Fruit fly (Drosophila melanogaster) whole organism, prepupa: ENCODE data around the gene CG46270.
A peak's percentile ranks its signal among the peaks of the same experiment; 100 is the strongest.

Experiments
- CG10631 ChIP-seq: fragments of 200-800 bp; sonication (Bioruptor generic); optimal IDR thresholded peaks from 2 replicates; lab custom pipeline; 2016; ENCODE audit warnings: missing biosample characterization, missing genetic modification characterization
- CG10669 ChIP-seq: fragments of 200-800 bp; sonication (Bioruptor generic); optimal IDR thresholded peaks from 3 replicates; lab custom pipeline; 2018; ENCODE audit warnings: missing biosample characterization, mild to moderate bottlenecking, missing genetic modification characterization, moderate library complexity
- CG11294 ChIP-seq: fragments of 200-800 bp; sonication (Bioruptor generic); IDR thresholded peaks from 2 replicates; pipeline ENCODE4 v1.3.6; 2022; ENCODE audit warnings: missing biosample characterization, missing genetic modification characterization
- CG11902 ChIP-seq: fragments of 200-800 bp; sonication (Bioruptor generic); optimal IDR thresholded peaks from 3 replicates; lab custom pipeline; 2016; ENCODE audit warnings: missing biosample characterization, missing genetic modification characterization
- CG15336 ChIP-seq: fragments of 200-800 bp; sonication (Bioruptor generic); IDR thresholded peaks from 2 replicates; pipeline ENCODE4 v1.3.6; 2022; ENCODE audit warnings: missing biosample characterization, missing genetic modification characterization
- CG1621 ChIP-seq: fragments of 200-800 bp; sonication (Bioruptor generic); optimal IDR thresholded peaks from 3 replicates; lab custom pipeline; 2018; ENCODE audit warnings: missing biosample characterization, mild to moderate bottlenecking, missing genetic modification characterization
- CG16779 ChIP-seq: fragments of 200-800 bp; sonication (Bioruptor generic); optimal IDR thresholded peaks from 3 replicates; lab custom pipeline; 2017; ENCODE audit warnings: missing biosample characterization, mild to moderate bottlenecking, missing genetic modification characterization
- CG34406 ChIP-seq: fragments of 200-800 bp; sonication (Bioruptor generic); optimal IDR thresholded peaks from 3 replicates; lab custom pipeline; 2016; ENCODE audit warnings: missing biosample characterization, missing genetic modification characterization
- CG3919 ChIP-seq: fragments of 200-800 bp; sonication (Bioruptor generic); optimal IDR thresholded peaks from 3 replicates; lab custom pipeline; 2016; ENCODE audit warnings: missing biosample characterization, missing genetic modification characterization
- CG4318 ChIP-seq: fragments of 200-800 bp; sonication (Bioruptor generic); optimal IDR thresholded peaks from 3 replicates; lab custom pipeline; 2017; ENCODE audit warnings: missing biosample characterization, mild to moderate bottlenecking, missing genetic modification characterization
- CG6163 ChIP-seq: fragments of 200-800 bp; sonication (Bioruptor generic); IDR thresholded peaks from 3 replicates; pipeline ENCODE4 v1.3.6; 2022; ENCODE audit warnings: missing biosample characterization, missing genetic modification characterization
- CG6276 ChIP-seq: fragments of 200-800 bp; sonication (Bioruptor generic); optimal IDR thresholded peaks from 2 replicates; lab custom pipeline; 2017; ENCODE audit warnings: missing biosample characterization, mild to moderate bottlenecking, missing genetic modification characterization
- CG6792 ChIP-seq: fragments of 200-800 bp; sonication (Bioruptor generic); optimal IDR thresholded peaks from 3 replicates; lab custom pipeline; 2016; ENCODE audit warnings: missing biosample characterization, missing genetic modification characterization
- CG6854 ChIP-seq: fragments of 200-800 bp; sonication (Bioruptor generic); optimal IDR thresholded peaks from 2 replicates; lab custom pipeline; 2017; ENCODE audit warnings: missing biosample characterization, mild to moderate bottlenecking, missing genetic modification characterization
- CG8119 ChIP-seq: fragments of 200-800 bp; sonication (Bioruptor generic); IDR thresholded peaks from 3 replicates; pipeline ENCODE4 v1.3.6; 2022; ENCODE audit warnings: missing biosample characterization, missing genetic modification characterization
- CG8319 ChIP-seq: fragments of 200-800 bp; sonication (Bioruptor generic); optimal IDR thresholded peaks from 3 replicates; lab custom pipeline; 2016; ENCODE audit warnings: missing biosample characterization, missing genetic modification characterization
- CG8632 ChIP-seq: fragments of 200-800 bp; sonication (Bioruptor generic); optimal IDR thresholded peaks from 3 replicates; lab custom pipeline; 2016; ENCODE audit warnings: missing biosample characterization, missing genetic modification characterization
- CG9139 ChIP-seq: fragments of 200-800 bp; sonication (Bioruptor generic); optimal IDR thresholded peaks from 3 replicates; lab custom pipeline; 2017; ENCODE audit warnings: missing biosample characterization, mild to moderate bottlenecking, missing genetic modification characterization
- Eip78C ChIP-seq: fragments of 200-800 bp; sonication (Bioruptor generic); peaks from one replicate; lab custom pipeline; 2016; ENCODE audit warnings: missing biosample characterization, missing genetic modification characterization
- Eip93F ChIP-seq: fragments of 200-800 bp; sonication (Bioruptor generic); optimal IDR thresholded peaks from 2 replicates; lab custom pipeline; 2016; ENCODE audit warnings: missing biosample characterization, mild to moderate bottlenecking, missing genetic modification characterization
- Ets21C ChIP-seq: fragments of 200-800 bp; sonication (Bioruptor generic); optimal IDR thresholded peaks from 3 replicates; lab custom pipeline; 2016; ENCODE audit warnings: missing biosample characterization, missing genetic modification characterization
- Ets96B ChIP-seq: fragments of 200-800 bp; optimal IDR thresholded peaks from 2 replicates; lab custom pipeline; 2019; ENCODE audit warnings: missing biosample characterization, mild to moderate bottlenecking, missing genetic modification characterization, moderate library complexity
- Hr39 ChIP-seq: fragments of 200-800 bp; sonication (Bioruptor generic); optimal IDR thresholded peaks from 2 replicates; lab custom pipeline; 2016; ENCODE audit warnings: missing biosample characterization, missing genetic modification characterization
- Hr4 ChIP-seq: fragments of 200-800 bp; sonication (Bioruptor generic); optimal IDR thresholded peaks from 3 replicates; lab custom pipeline; 2016; ENCODE audit warnings: missing biosample characterization, missing genetic modification characterization
- Lpt ChIP-seq: fragments of 200-800 bp; sonication (Bioruptor generic); optimal IDR thresholded peaks from 3 replicates; lab custom pipeline; 2016; ENCODE audit warnings: missing biosample characterization, missing genetic modification characterization
- OdsH ChIP-seq: fragments of 200-800 bp; sonication (Bioruptor generic); optimal IDR thresholded peaks from 3 replicates; lab custom pipeline; 2016; ENCODE audit warnings: missing biosample characterization, missing genetic modification characterization
- Smox ChIP-seq: fragments of 200-800 bp; sonication (Bioruptor generic); optimal IDR thresholded peaks from 3 replicates; lab custom pipeline; 2016; ENCODE audit warnings: missing biosample characterization, missing genetic modification characterization
- Sox102F ChIP-seq: fragments of 200-800 bp; sonication (Bioruptor generic); optimal IDR thresholded peaks from 2 replicates; lab custom pipeline; 2016; ENCODE audit warnings: missing biosample characterization, mild to moderate bottlenecking, missing genetic modification characterization
- Sox14 ChIP-seq: fragments of 200-800 bp; sonication (Bioruptor generic); optimal IDR thresholded peaks from 3 replicates; lab custom pipeline; 2016; ENCODE audit warnings: missing biosample characterization, missing genetic modification characterization
- Sox15 ChIP-seq: fragments of 200-800 bp; sonication (Bioruptor generic); optimal IDR thresholded peaks from 3 replicates; lab custom pipeline; 2016; ENCODE audit warnings: missing biosample characterization, missing genetic modification characterization
- cyc ChIP-seq: fragments of 200-800 bp; sonication (Bioruptor generic); optimal IDR thresholded peaks from 3 replicates; lab custom pipeline; 2016; ENCODE audit warnings: missing biosample characterization, missing genetic modification characterization
- dsx ChIP-seq: fragments of 200-800 bp; optimal IDR thresholded peaks from 3 replicates; lab custom pipeline; 2019; ENCODE audit warnings: missing biosample characterization, mild to moderate bottlenecking, missing genetic modification characterization, moderate library complexity; ENCODE audit not compliant: poor library complexity, severe bottlenecking
- eg ChIP-seq: fragments of 200-800 bp; sonication (Bioruptor generic); IDR thresholded peaks from 3 replicates; pipeline ENCODE4 v1.3.6; 2022; ENCODE audit warnings: missing biosample characterization, missing genetic modification characterization
- esn ChIP-seq: fragments of 200-800 bp; sonication (Bioruptor generic); optimal IDR thresholded peaks from 2 replicates; lab custom pipeline; 2016; ENCODE audit warnings: missing biosample characterization, mild to moderate bottlenecking, missing genetic modification characterization, moderate library complexity
- fd59A ChIP-seq: fragments of 200-800 bp; sonication (Bioruptor generic); optimal IDR thresholded peaks from 2 replicates; lab custom pipeline; 2017; ENCODE audit warnings: missing biosample characterization, mild to moderate bottlenecking, missing genetic modification characterization, missing genetic modification reagents
- fd85E ChIP-seq: fragments of 200-800 bp; sonication (Bioruptor generic); optimal IDR thresholded peaks from 3 replicates; lab custom pipeline; 2016; ENCODE audit warnings: missing biosample characterization, missing genetic modification characterization
- fkh ChIP-seq: fragments of 200-800 bp; sonication (Bioruptor generic); optimal IDR thresholded peaks from 3 replicates; lab custom pipeline; 2017; ENCODE audit warnings: missing biosample characterization, mild to moderate bottlenecking, missing genetic modification characterization, moderate library complexity
- pdm3 ChIP-seq: fragments of 200-800 bp; sonication (Bioruptor generic); optimal IDR thresholded peaks from 3 replicates; lab custom pipeline; 2016; ENCODE audit warnings: missing biosample characterization, missing genetic modification characterization
- salr ChIP-seq, 2 experiments: fragments of 200-800 bp; sonication (Bioruptor generic); optimal IDR thresholded peaks; 3 replicates each; lab custom pipeline; 2016 to 2018; ENCODE audit warnings: missing biosample characterization in 2 of 2, missing genetic modification characterization in 2 of 2, mild to moderate bottlenecking in 1 of 2
- spab ChIP-seq: fragments of 200-800 bp; sonication (Bioruptor generic); optimal IDR thresholded peaks from 2 replicates; lab custom pipeline; 2017; ENCODE audit warnings: missing biosample characterization, mild to moderate bottlenecking, missing genetic modification characterization, missing genetic modification reagents
- ss ChIP-seq, 2 experiments: fragments of 200-800 bp; sonication (Bioruptor generic); optimal IDR thresholded peaks; 2 replicates in 1 of 2; 3 replicates in 1 of 2; lab custom pipeline; 2017 to 2018; ENCODE audit warnings: mild to moderate bottlenecking in 2 of 2, missing biosample characterization in 2 of 2, missing genetic modification characterization in 2 of 2, moderate library complexity in 1 of 2
- svp ChIP-seq: fragments of 200-800 bp; sonication (Bioruptor generic); peaks from one replicate; lab custom pipeline; 2016; ENCODE audit warnings: missing biosample characterization, missing genetic modification characterization
- vri ChIP-seq: fragments of 200-800 bp; sonication (Bioruptor generic); optimal IDR thresholded peaks from 3 replicates; lab custom pipeline; 2016; ENCODE audit warnings: missing biosample characterization, mild to moderate bottlenecking, missing genetic modification characterization

Gene CG46270

DNA sequence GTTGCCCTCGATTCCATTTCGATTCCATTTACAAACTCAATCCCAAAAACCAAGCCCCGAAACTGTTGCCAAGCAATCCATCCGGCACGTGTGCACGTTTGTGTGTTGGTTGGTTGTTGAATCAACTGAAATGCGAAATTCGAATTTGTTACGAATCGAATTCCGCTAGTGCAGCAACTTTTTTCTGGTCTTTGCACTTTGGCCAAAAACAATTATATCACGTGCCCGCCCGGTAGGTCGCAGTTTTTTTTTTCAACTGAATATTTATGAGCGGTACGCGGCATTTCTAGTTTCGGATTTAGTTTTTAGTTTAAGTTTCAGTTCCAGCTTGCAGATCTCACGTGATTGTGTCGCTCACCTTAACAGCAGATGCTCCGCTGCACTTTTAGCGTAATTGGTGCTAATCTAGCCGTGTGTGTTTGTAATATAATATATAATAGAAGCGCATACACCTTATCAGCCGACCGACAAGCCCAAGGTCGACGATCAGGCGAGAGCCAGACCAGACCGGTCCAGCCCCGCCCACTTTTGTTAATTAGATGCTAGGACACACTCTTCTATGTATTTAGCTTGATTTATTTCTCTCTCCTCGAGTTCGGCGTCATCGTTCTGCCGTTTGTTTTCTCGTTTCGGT lies 35.1 kb downstream of the CG46270 start:
- TF ChIP-seq Hr4 (GFP tag; lab: Kevin White, UChicago) (no peak), svp (GFP tag; lab: Kevin White, UChicago) (peak; percentile 55), CG34406 (no peak), fd85E (GFP tag; lab: Kevin White, UChicago) (no peak), CG4318 (GFP tag; lab: Kevin White, UChicago) (no peak), CG9139 (GFP tag; lab: Kevin White, UChicago) (no peak), CG6276 (no peak)
- TF ChIP-seq, all 60 proteins: peak for 1

DNA sequence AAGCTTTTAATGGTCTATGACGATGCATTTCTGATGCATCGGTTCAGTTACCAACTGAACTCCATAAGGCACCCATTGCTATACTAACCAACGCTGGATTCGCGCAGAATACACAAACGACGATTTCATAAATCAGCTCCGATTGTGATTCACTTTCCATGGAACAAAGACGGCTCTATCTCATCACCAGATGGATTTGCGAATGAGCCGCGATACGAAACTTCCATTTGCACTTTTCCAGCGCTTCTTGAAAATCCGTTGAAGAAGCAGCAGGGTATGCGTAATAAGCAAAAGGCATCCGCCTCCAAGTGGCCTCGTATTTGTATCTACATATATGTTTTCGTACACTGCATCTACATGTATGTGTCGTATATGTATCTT lies 35.7 kb downstream of the CG46270 start:
- TF ChIP-seq Eip78C (GFP tag; lab: Kevin White, UChicago) (peak; percentile 65), CG6854 (GFP tag; lab: Kevin White, UChicago) (no peak), vri (peak; percentile 2), Sox14 (GFP tag; lab: Kevin White, UChicago) (peak; percentile 61), dsx (GFP tag; lab: Kevin White, UChicago) (peak; percentile 10)

DNA sequence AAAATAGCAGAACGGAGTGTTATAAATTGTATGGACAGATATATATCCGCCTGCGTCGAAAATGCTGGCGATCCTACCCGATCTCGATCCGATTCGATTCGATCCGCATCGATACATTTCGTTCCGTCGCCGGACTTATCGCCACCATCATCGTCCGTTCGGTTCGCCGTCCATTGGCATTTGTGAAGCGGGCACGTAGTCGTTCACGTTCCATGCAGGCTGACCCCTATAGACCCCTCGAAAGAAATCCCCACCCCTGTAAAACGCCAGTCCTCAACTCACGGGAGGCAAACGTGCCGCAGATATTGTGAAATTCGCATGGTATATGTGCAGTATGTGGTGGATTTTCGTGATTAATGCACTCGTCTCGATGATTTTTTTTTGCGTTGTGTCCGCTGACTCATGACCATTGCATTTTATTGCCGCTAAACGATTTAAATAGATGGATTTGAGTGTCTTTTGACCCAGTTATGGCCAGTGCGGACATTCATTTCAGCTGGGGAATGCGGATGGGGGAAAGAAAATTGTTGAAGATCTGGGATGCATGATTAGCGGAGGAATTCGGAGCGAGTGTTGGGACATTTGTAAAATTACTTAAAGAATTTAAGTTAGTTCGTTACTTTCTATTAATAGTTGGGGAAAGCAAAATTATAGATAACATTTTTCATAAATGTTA lies 36.2 kb downstream of the CG46270 start:
- peak; percentile 45 for TF ChIP-seq CG1621 (tag; lab: Kevin White, UChicago)
- TF ChIP-seq CG8119 (GFP tag; lab: Robert Waterston, UW): no peak
- TF ChIP-seq vri: peak; percentile 56
- TF ChIP-seq eg (GFP tag; lab: Robert Waterston, UW): 0 out of 3 replicates have a peak, but pooled peaks have one; percentile 20
- TF ChIP-seq svp (GFP tag; lab: Kevin White, UChicago): peak; percentile 99
- TF ChIP-seq pdm3: no peak
- TF ChIP-seq, all 60 proteins: peak for 4

DNA sequence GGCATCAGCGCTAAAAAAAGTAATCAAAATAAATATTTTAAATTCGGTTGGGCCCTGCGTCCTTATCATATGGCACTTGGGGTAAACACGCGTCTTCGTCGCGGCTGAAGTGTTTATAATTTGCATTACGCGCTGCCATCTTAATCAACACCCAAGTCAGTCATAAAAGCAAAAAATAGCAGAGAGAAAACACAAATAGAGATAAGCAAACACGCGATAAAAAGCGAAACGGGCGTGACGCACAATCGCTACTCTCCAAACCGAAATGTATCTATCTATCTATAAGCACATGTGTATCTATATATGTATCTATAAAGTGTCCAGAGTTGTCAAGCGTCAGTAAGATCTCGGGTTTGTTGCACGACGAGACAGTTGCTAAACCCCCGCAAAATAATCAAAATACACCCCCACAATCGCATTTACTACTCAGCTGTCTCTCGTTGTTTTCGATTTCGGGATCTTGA lies 37.3 kb downstream of the CG46270 start:
- TF ChIP-seq CG6854 (GFP tag; lab: Kevin White, UChicago): peak; percentile 13
- peak; percentile 54 for TF ChIP-seq Eip93F (GFP tag; lab: Kevin White, UChicago)
- no peak for TF ChIP-seq Hr39 (GFP tag; lab: Kevin White, UChicago)
- no peak for TF ChIP-seq CG6163 (GFP tag; lab: Robert Waterston, UW)
- TF ChIP-seq cyc (GFP tag; lab: Kevin White, UChicago): no peak
- peak; percentile 2 for TF ChIP-seq OdsH (GFP tag; lab: Kevin White, UChicago)
- peak; percentile 37 for TF ChIP-seq CG10669
- no peak for TF ChIP-seq CG34406
- TF ChIP-seq Sox15 (GFP tag; lab: Kevin White, UChicago): no peak
- TF ChIP-seq CG6792 (GFP tag; lab: Kevin White, UChicago): peak; percentile 32
- TF ChIP-seq CG4318 (GFP tag; lab: Kevin White, UChicago): no peak
- TF ChIP-seq spab: peak; percentile 13
- TF ChIP-seq fkh (GFP tag; lab: Kevin White, UChicago): peak; percentile 94
- TF ChIP-seq ss (GFP tag; optimal IDR thresholded peaks at IDR 0.05; lab: Kevin White, UChicago): peak; percentile 53 to 59
- TF ChIP-seq esn: peak; percentile 13
- peak; percentile 24 for TF ChIP-seq CG3919 (GFP tag; lab: Kevin White, UChicago)
- TF ChIP-seq CG11294 (GFP tag; lab: Robert Waterston, UW): no peak
- peak; percentile 8 for TF ChIP-seq CG8632 (GFP tag; lab: Kevin White, UChicago)
- TF ChIP-seq fd59A (GFP tag; lab: Kevin White, UChicago): no peak
- no peak for TF ChIP-seq Ets21C (GFP tag; lab: Kevin White, UChicago)
- TF ChIP-seq pdm3: no peak
- TF ChIP-seq vri: peak; percentile 84
- TF ChIP-seq CG1621 (tag; lab: Kevin White, UChicago): no peak
- TF ChIP-seq Ets96B (tag; lab: Kevin White, UChicago): no peak
- TF ChIP-seq CG11902 (GFP tag; lab: Kevin White, UChicago): no peak
- TF ChIP-seq CG10631: no peak
- TF ChIP-seq CG15336 (GFP tag; lab: Robert Waterston, UW): no peak
- TF ChIP-seq Sox102F: peak; percentile 16
- no peak for TF ChIP-seq Lpt (GFP tag; lab: Kevin White, UChicago)
- peak; percentile 19 for TF ChIP-seq CG16779 (tag; lab: Kevin White, UChicago)
- TF ChIP-seq salr (GFP tag; optimal IDR thresholded peaks at IDR 0.05; lab: Kevin White, UChicago): no peak
- no peak for TF ChIP-seq CG8319 (GFP tag; lab: Kevin White, UChicago)
- TF ChIP-seq dsx (GFP tag; lab: Kevin White, UChicago): no peak
- no peak for TF ChIP-seq Smox (GFP tag; lab: Kevin White, UChicago)
